Worm (Caenorhabditis elegans) whole organism, young adult: ENCODE measurements around the gene rpl-33.
A peak's percentile ranks its signal among the peaks of the same experiment; 100 is the strongest.

Experiments used
- B0019.2 ChIP-seq: fragments of 200-800 bp; sonication (Bioruptor generic); conservative IDR thresholded peaks from 2 replicates; pipeline ENCODE4 v1.3.6; 2022; ENCODE audit warnings: missing genetic modification reagents, missing genetic modification characterization, missing compliant biosample characterization
- C17E4.6 ChIP-seq: fragments of 200-800 bp; sonication (Bioruptor generic); IDR thresholded peaks from 2 replicates; pipeline ENCODE4 v1.3.6; 2022; ENCODE audit warnings: missing genetic modification reagents, missing genetic modification characterization, missing compliant biosample characterization
- D2030.7 ChIP-seq: fragments of 200-800 bp; sonication (Bioruptor generic); IDR thresholded peaks from 2 replicates; pipeline ENCODE4 v1.3.6; 2022; ENCODE audit warnings: missing genetic modification reagents, missing genetic modification characterization, missing compliant biosample characterization
- F49E8.2 ChIP-seq: sonication (generic microtip); optimal IDR thresholded peaks from 3 replicates; lab custom pipeline; 2017; ENCODE audit warnings: missing genetic modification characterization, mild to moderate bottlenecking, missing compliant biosample characterization, antibody characterized with exemption, moderate library complexity; ENCODE audit not compliant: insufficient read depth
- K12H6.12 ChIP-seq: fragments of 200-800 bp; sonication (Bioruptor generic); optimal IDR thresholded peaks from 2 replicates; lab custom pipeline; 2018; ENCODE audit warnings: mild to moderate bottlenecking, missing genetic modification characterization, missing compliant biosample characterization
- Y53G8AR.9 ChIP-seq: fragments of 200-800 bp; sonication (Bioruptor generic); conservative IDR thresholded peaks from 2 replicates; pipeline ENCODE4 v1.3.6; 2022; ENCODE audit warnings: missing genetic modification reagents, missing genetic modification characterization, missing compliant biosample characterization
- Y95B8A.8 ChIP-seq: fragments of 200-800 bp; sonication (Bioruptor generic); IDR thresholded peaks from 2 replicates; pipeline ENCODE4 v1.3.6; 2022; ENCODE audit warnings: missing genetic modification reagents, missing genetic modification characterization, missing compliant biosample characterization
- ZK185.1 ChIP-seq: sonication (generic microtip); optimal IDR thresholded peaks from 2 replicates; lab custom pipeline; 2016; ENCODE audit warnings: mild to moderate bottlenecking, missing genetic modification characterization, missing compliant biosample characterization; ENCODE audit not compliant: poor library complexity, severe bottlenecking
- akir-1 ChIP-seq: fragments of 200-800 bp; sonication (Bioruptor generic); optimal IDR thresholded peaks from 2 replicates; lab custom pipeline; 2018; ENCODE audit warnings: mild to moderate bottlenecking, missing genetic modification characterization, moderate library complexity, missing compliant biosample characterization
- aptf-3 ChIP-seq: fragments of 200-800 bp; sonication (Bioruptor generic); IDR thresholded peaks from 2 replicates; pipeline ENCODE4 v1.3.6; 2022; ENCODE audit warnings: missing genetic modification characterization, missing compliant biosample characterization
- atf-7 ChIP-seq: sonication (generic microtip); optimal IDR thresholded peaks from 2 replicates; lab custom pipeline; 2017; ENCODE audit warnings: mild to moderate bottlenecking, missing genetic modification characterization, missing compliant biosample characterization
- attf-3 ChIP-seq: fragments of 200-800 bp; sonication (Bioruptor generic); conservative IDR thresholded peaks from 2 replicates; pipeline ENCODE4 v1.3.6; 2022; ENCODE audit warnings: missing genetic modification reagents, missing genetic modification characterization, missing compliant biosample characterization
- ceh-100 ChIP-seq: fragments of 200-800 bp; sonication (Bioruptor generic); IDR thresholded peaks from 2 replicates; pipeline ENCODE4 v1.3.6; 2022; ENCODE audit warnings: missing genetic modification reagents, missing genetic modification characterization, missing compliant biosample characterization
- ceh-58 ChIP-seq: fragments of 200-800 bp; sonication (Bioruptor generic); IDR thresholded peaks from 2 replicates; pipeline ENCODE4 v1.3.6; 2022; ENCODE audit warnings: missing genetic modification characterization, missing compliant biosample characterization
- ceh-79 ChIP-seq: sonication (generic microtip); optimal IDR thresholded peaks from 2 replicates; lab custom pipeline; 2017; ENCODE audit warnings: mild to moderate bottlenecking, missing genetic modification characterization, missing compliant biosample characterization
- dox-1 ChIP-seq: fragments of 200-800 bp; sonication (Bioruptor generic); IDR thresholded peaks from 2 replicates; pipeline ENCODE4 v1.3.6; 2022; ENCODE audit warnings: missing genetic modification reagents, missing genetic modification characterization, missing compliant biosample characterization
- efl-1 ChIP-seq: fragments of 150-350 bp; optimal IDR thresholded peaks from 2 replicates; lab custom pipeline; 2014; ENCODE audit warnings: missing biosample characterization, missing genetic modification reagents, missing genetic modification characterization
- egrh-3 ChIP-seq: fragments of 200-800 bp; sonication (Bioruptor generic); IDR thresholded peaks from 2 replicates; pipeline ENCODE4 v1.3.6; 2022; ENCODE audit warnings: missing genetic modification reagents, missing genetic modification characterization, missing compliant biosample characterization
- ekl-4 ChIP-seq: fragments of 200-800 bp; sonication (Bioruptor generic); IDR thresholded peaks from 2 replicates; pipeline ENCODE4 v1.3.6; 2022; ENCODE audit warnings: missing genetic modification reagents, missing genetic modification characterization, missing compliant biosample characterization
- ets-4 ChIP-seq: fragments of 200-800 bp; sonication (Bioruptor generic); optimal IDR thresholded peaks from 2 replicates; lab custom pipeline; 2018; ENCODE audit warnings: mild to moderate bottlenecking, missing genetic modification characterization, missing compliant biosample characterization
- him-1 ChIP-seq: sonication (generic microtip); optimal IDR thresholded peaks from 2 replicates; lab custom pipeline; 2016; ENCODE audit warnings: missing genotype, missing genetic modification reagents, missing genetic modification characterization, missing compliant biosample characterization
- hmg-1.2 ChIP-seq: fragments of 200-800 bp; sonication (Bioruptor generic); IDR thresholded peaks from 2 replicates; pipeline ENCODE4 v1.3.6; 2022; ENCODE audit warnings: missing genetic modification reagents, missing genetic modification characterization, missing compliant biosample characterization
- hrde-1 ChIP-seq: sonication (generic microtip); optimal IDR thresholded peaks from 2 replicates; lab custom pipeline; 2016; ENCODE audit warnings: missing genetic modification characterization, mild to moderate bottlenecking, missing compliant biosample characterization, moderate library complexity, missing genotype, missing genetic modification reagents, borderline replicate concordance
- let-607 ChIP-seq, 2 experiments: fragments of 200-800 bp in 1 of 2; sonication (Bioruptor generic) in 1 of 2; sonication (generic microtip) in 1 of 2; optimal IDR thresholded peaks; 2 replicates each; lab custom pipeline; 2016 to 2018; ENCODE audit warnings: mild to moderate bottlenecking in 2 of 2, missing compliant biosample characterization in 2 of 2, missing genetic modification characterization in 2 of 2, moderate library complexity in 2 of 2, missing genotype in 1 of 2
- lin-35 ChIP-seq, 3 experiments: fragments of 150-350 bp in 2 of 3; sonication (generic microtip) in 1 of 3; optimal IDR thresholded peaks; 2 replicates each; lab custom pipeline; 2014 to 2018; ENCODE audit warnings: missing biosample characterization in 3 of 3, missing genetic modification characterization in 3 of 3, missing genetic modification reagents in 3 of 3
- lin-40 ChIP-seq: sonication (generic microtip); optimal IDR thresholded peaks from 2 replicates; lab custom pipeline; 2016; ENCODE audit warnings: missing genetic modification characterization, mild to moderate bottlenecking, missing compliant biosample characterization, missing genotype, missing genetic modification reagents
- lin-54 ChIP-seq: fragments of 200-800 bp; sonication (Bioruptor generic); optimal IDR thresholded peaks from 2 replicates; lab custom pipeline; 2018; ENCODE audit warnings: mild to moderate bottlenecking, missing genetic modification characterization, missing compliant biosample characterization
- lsl-1 ChIP-seq: fragments of 200-800 bp; sonication (Bioruptor generic); optimal IDR thresholded peaks from 2 replicates; lab custom pipeline; 2018; ENCODE audit warnings: mild to moderate bottlenecking, missing genetic modification characterization, moderate library complexity, missing compliant biosample characterization
- madf-3 ChIP-seq: fragments of 200-800 bp; sonication (Bioruptor generic); IDR thresholded peaks from 2 replicates; pipeline ENCODE4 v1.3.6; 2022; ENCODE audit warnings: missing genetic modification reagents, missing genetic modification characterization, missing compliant biosample characterization
- madf-8 ChIP-seq: fragments of 200-800 bp; sonication (Bioruptor generic); conservative IDR thresholded peaks from 2 replicates; pipeline ENCODE4 v1.3.6; 2022; ENCODE audit warnings: missing genetic modification reagents, missing genetic modification characterization, missing compliant biosample characterization
- mcd-1 ChIP-seq: fragments of 200-800 bp; sonication (Bioruptor generic); IDR thresholded peaks from 2 replicates; pipeline ENCODE4 v1.3.6; 2022; ENCODE audit warnings: missing genetic modification reagents, missing genetic modification characterization, missing compliant biosample characterization
- nfya-1 ChIP-seq: sonication (generic microtip); optimal IDR thresholded peaks from 2 replicates; lab custom pipeline; 2017; ENCODE audit warnings: antibody characterized with exemption, missing compliant biosample characterization, missing genetic modification characterization, borderline replicate concordance; ENCODE audit not compliant: insufficient read depth
- nhr-27 ChIP-seq: fragments of 200-800 bp; sonication (Bioruptor generic); optimal IDR thresholded peaks from 2 replicates; lab custom pipeline; 2018; ENCODE audit warnings: mild to moderate bottlenecking, missing genetic modification characterization, moderate library complexity, missing compliant biosample characterization
- pha-4 ChIP-seq: fragments of 150-350 bp; sonication (generic microtip); optimal IDR thresholded peaks from 2 replicates; lab custom pipeline; 2014; ENCODE audit warnings: missing biosample characterization, missing genetic modification reagents, missing genetic modification characterization
- repo-1 ChIP-seq: sonication (generic microtip); optimal IDR thresholded peaks from 2 replicates; lab custom pipeline; 2017; ENCODE audit warnings: mild to moderate bottlenecking, missing genetic modification characterization, missing compliant biosample characterization
- sea-2 ChIP-seq: fragments of 200-800 bp; sonication (Bioruptor generic); IDR thresholded peaks from 2 replicates; pipeline ENCODE4 v1.3.6; 2022; ENCODE audit warnings: missing genetic modification characterization, missing compliant biosample characterization
- snpc-1.3 ChIP-seq: sonication (generic microtip); optimal IDR thresholded peaks from 2 replicates; lab custom pipeline; 2017; ENCODE audit warnings: missing genetic modification characterization, mild to moderate bottlenecking, missing compliant biosample characterization, antibody characterized with exemption, moderate library complexity, missing genotype, missing genetic modification reagents; ENCODE audit not compliant: insufficient read depth
- snpc-3.4 ChIP-seq: sonication (generic microtip); optimal IDR thresholded peaks from 2 replicates; lab custom pipeline; 2017; ENCODE audit warnings: missing genetic modification characterization, mild to moderate bottlenecking, missing compliant biosample characterization, antibody characterized with exemption, moderate library complexity, missing genotype, missing genetic modification reagents
- snpc-4 ChIP-seq, 5 experiments: fragments of 150-350 bp in 1 of 5; sonication (generic microtip) in 4 of 5; optimal IDR thresholded peaks; 2 replicates each; lab custom pipeline; 2014 to 2018; ENCODE audit warnings: missing genetic modification characterization in 5 of 5, missing biosample characterization in 3 of 5, antibody characterized with exemption in 2 of 5, mild to moderate bottlenecking in 2 of 5, missing compliant biosample characterization in 2 of 5, missing genotype in 2 of 5, moderate library complexity in 2 of 5, missing genetic modification reagents in 1 of 5
- tbx-9 ChIP-seq: sonication (generic microtip); optimal IDR thresholded peaks from 2 replicates; lab custom pipeline; 2016; ENCODE audit warnings: borderline replicate concordance, missing genetic modification characterization, inconsistent platforms, missing compliant biosample characterization
- tlf-1 ChIP-seq: fragments of 200-800 bp; sonication (Bioruptor generic); optimal IDR thresholded peaks from 2 replicates; lab custom pipeline; 2018; ENCODE audit warnings: mild to moderate bottlenecking, missing genetic modification characterization, missing compliant biosample characterization
- unc-62 ChIP-seq: fragments of 150-350 bp; optimal IDR thresholded peaks from 2 replicates; lab custom pipeline; 2014; ENCODE audit warnings: missing biosample characterization, missing genetic modification reagents, missing genetic modification characterization
- ztf-18 ChIP-seq: sonication (generic microtip); optimal IDR thresholded peaks from 2 replicates; lab custom pipeline; 2016; ENCODE audit warnings: missing genotype, mild to moderate bottlenecking, missing genetic modification characterization, missing compliant biosample characterization
- ztf-25 ChIP-seq: fragments of 200-800 bp; sonication (Bioruptor generic); IDR thresholded peaks from 2 replicates; pipeline ENCODE4 v1.3.6; 2022; ENCODE audit warnings: missing genetic modification reagents, missing genetic modification characterization, missing compliant biosample characterization

The rpl-33 gene

ce11 chrII:7146240-7146639 lies 40.9 kb downstream of the rpl-33 start:
- no peak for TF ChIP-seq ceh-79 (tag; lab: Kevin White, UChicago)
- no peak for TF ChIP-seq ets-4 (GFP tag; lab: Kevin White, UChicago)
- TF ChIP-seq aptf-3 (GFP tag; lab: Robert Waterston, UW) = no peak
- TF ChIP-seq Y53G8AR.9 (GFP tag; lab: Robert Waterston, UW) = no peak

ce11 chrII:7147550-7147949 lies 42.2 kb downstream of the rpl-33 start:
- no peak for TF ChIP-seq madf-3 (GFP tag; lab: Robert Waterston, UW)
- TF ChIP-seq lsl-1 (GFP tag; lab: Kevin White, UChicago) = peak; percentile 84
- TF ChIP-seq attf-3 = peak; percentile 31; the same call in 1 of the 2 replicates
- TF ChIP-seq B0019.2 (GFP tag; lab: Robert Waterston, UW) = peak; percentile 61
- no peak for TF ChIP-seq ztf-25 (GFP tag; lab: Robert Waterston, UW)
- TF ChIP-seq Y95B8A.8 = no peak
- peak; percentile 70 for TF ChIP-seq madf-8 (GFP tag; lab: Robert Waterston, UW)
- TF ChIP-seq sea-2 (GFP tag; lab: Robert Waterston, UW) = no peak
- no peak for TF ChIP-seq C17E4.6 (GFP tag; lab: Robert Waterston, UW)
- peak; percentile 55 for TF ChIP-seq tlf-1
- peak; percentile 91 for TF ChIP-seq ztf-18 (tag; lab: Kevin White, UChicago)
- TF ChIP-seq lin-35 (GFP tag; optimal IDR thresholded peaks at IDR 0.05; lab: Kevin White, UChicago) = peak in 1 of 3 experiments; percentile 76
- TF ChIP-seq mcd-1 (GFP tag; lab: Robert Waterston, UW) = peak; percentile 88; the same call in 1 of the 2 replicates
- 0 out of 2 replicates have a peak, but pooled peaks have one; percentile 17 for TF ChIP-seq ekl-4 (GFP tag; lab: Robert Waterston, UW)
- TF ChIP-seq ceh-100 = peak; percentile 55; the same call in 1 of the 2 replicates
- TF ChIP-seq hmg-1.2 = peak; percentile 53; the same call in 1 of the 2 replicates
- no peak for TF ChIP-seq K12H6.12
- TF ChIP-seq let-607 (tag; optimal IDR thresholded peaks at IDR 0.05; lab: Kevin White, UChicago) = no peak
- no peak for TF ChIP-seq repo-1 (tag; lab: Kevin White, UChicago)
- no peak for TF ChIP-seq egrh-3
- no peak for TF ChIP-seq nfya-1 (tag; lab: Kevin White, UChicago)
- TF ChIP-seq ZK185.1 (tag; lab: Kevin White, UChicago) = peak; percentile 35
- peak; percentile 78 for TF ChIP-seq snpc-3.4 (tag; lab: Kevin White, UChicago)
- no peak for TF ChIP-seq dox-1 (GFP tag; lab: Robert Waterston, UW)
- TF ChIP-seq D2030.7 (GFP tag; lab: Robert Waterston, UW) = peak; percentile 60
- TF ChIP-seq snpc-1.3 (tag; lab: Kevin White, UChicago) = peak; percentile 73
- no peak for TF ChIP-seq ceh-58 (GFP tag; lab: Robert Waterston, UW)
- TF ChIP-seq akir-1 (GFP tag; lab: Kevin White, UChicago) = no peak
- TF ChIP-seq him-1 = peak; percentile 75
- no peak for TF ChIP-seq nhr-27 (tag; lab: Kevin White, UChicago)
- peak; percentile 45 for TF ChIP-seq efl-1 (GFP tag; lab: Kevin White, UChicago)
- TF ChIP-seq pha-4 (tag; lab: Kevin White, UChicago) = no peak
- peak; percentile 85 for TF ChIP-seq lin-54 (GFP tag; lab: Kevin White, UChicago)
- peak; percentile 46 for TF ChIP-seq hrde-1
- TF ChIP-seq snpc-4 (GFP tag; optimal IDR thresholded peaks at IDR 0.05; lab: Kevin White, UChicago) = peak; percentile 18
- TF ChIP-seq snpc-4 (tag; optimal IDR thresholded peaks at IDR 0.05; lab: Kevin White, UChicago) = peak in 2 of 4 experiments; percentile 28 to 32
- TF ChIP-seq ets-4 (GFP tag; lab: Kevin White, UChicago) = no peak
- peak; percentile 27 for TF ChIP-seq lin-40
- no peak for TF ChIP-seq unc-62
- no peak for TF ChIP-seq atf-7
- TF ChIP-seq tbx-9 (tag; lab: Kevin White, UChicago) = no peak
- peak; percentile 70 for TF ChIP-seq F49E8.2 (tag; lab: Kevin White, UChicago)
